Worm (Caenorhabditis elegans) whole organism, late embryonic: ENCODE results near the gene ifd-1.

Experiments
- ama-1 ChIP-seq: fragments of 150-350 bp; optimal IDR thresholded peaks from 2 replicates; lab custom pipeline; 2014
- ceh-19 ChIP-seq: fragments of 200-800 bp; sonication (Bioruptor generic); optimal IDR thresholded peaks from 2 replicates; lab custom pipeline; 2018; ENCODE audit warnings: mild to moderate bottlenecking, missing genetic modification characterization, missing compliant biosample characterization
- npax-4 ChIP-seq: sonication (generic microtip); optimal IDR thresholded peaks from 2 replicates; lab custom pipeline; 2016; ENCODE audit warnings: missing genetic modification characterization, missing compliant biosample characterization
- pag-3 ChIP-seq: sonication (generic microtip); optimal IDR thresholded peaks from 2 replicates; lab custom pipeline; 2016; ENCODE audit warnings: missing compliant biosample characterization, missing genetic modification characterization, borderline replicate concordance
- pqm-1 ChIP-seq: sonication (generic microtip); optimal IDR thresholded peaks from 2 replicates; lab custom pipeline; 2016; ENCODE audit warnings: missing genetic modification characterization, missing compliant biosample characterization
- tbx-2 ChIP-seq: sonication (generic microtip); optimal IDR thresholded peaks from 2 replicates; lab custom pipeline; 2016; ENCODE audit warnings: missing genetic modification characterization, missing compliant biosample characterization
- ttx-3 ChIP-seq: sonication (generic microtip); optimal IDR thresholded peaks from 2 replicates; lab custom pipeline; 2016; ENCODE audit warnings: missing genetic modification reagents, missing genetic modification characterization, missing compliant biosample characterization

- TF ChIP-seq ama-1: no peak
- no peak for TF ChIP-seq ceh-19 (GFP tag; lab: Kevin White, UChicago)
- TF ChIP-seq pqm-1 (tag; lab: Kevin White, UChicago): no peak
- no peak for TF ChIP-seq ttx-3 (tag; lab: Kevin White, UChicago)
- no peak for TF ChIP-seq pag-3 (tag; lab: Kevin White, UChicago)
- TF ChIP-seq tbx-2 (tag; lab: Kevin White, UChicago): no peak
- TF ChIP-seq npax-4 (tag; lab: Kevin White, UChicago): no peak
Measured at ce11 chrX:8800355-8800754, 23.9 kb downstream of the ifd-1 start.
